Fruit fly (Drosophila melanogaster): Measurements from ENCODE around the gene Ostgamma.
A peak's percentile ranks its signal among the peaks of the same experiment; 100 is the strongest.

Gene Ostgamma

dm6 chr2L:8268679-8269078 is 39.3 kb downstream of the Ostgamma start:
- no peak for TF ChIP-seq CG33017 (tag; optimal IDR thresholded peaks at IDR 0.05)
- TF ChIP-seq pad (GFP tag; optimal IDR thresholded peaks at IDR 0.05): no peak
- no peak for TF ChIP-seq CG1620 (GFP tag; optimal IDR thresholded peaks at IDR 0.05)
- TF ChIP-seq CG7101 (tag; optimal IDR thresholded peaks at IDR 0.05): no peak
- TF ChIP-seq Mnt (GFP tag; optimal IDR thresholded peaks at IDR 0.05): no peak
- no peak for TF ChIP-seq Hr96 (GFP tag; optimal IDR thresholded peaks at IDR 0.05)
- TF ChIP-seq CG12768 (GFP tag; optimal IDR thresholded peaks at IDR 0.05): no peak

- TF ChIP-seq kay (GFP tag; ENCODE audit: borderline replicate concordance) (peak; percentile 36), CG7101 (tag; optimal IDR thresholded peaks at IDR 0.05) (no peak)
These were observed 41.1 kb downstream of the Ostgamma start for dm6 chr2L:8266670-8267435.

- TF ChIP-seq Clk (GFP tag; optimal IDR thresholded peaks at IDR 0.05) (no peak), Crg-1 (GFP tag; optimal IDR thresholded peaks at IDR 0.05) (no peak), CG14711 (tag; optimal IDR thresholded peaks at IDR 0.05) (no peak), cnc (optimal IDR thresholded peaks at IDR 0.05) (no peak), toe (GFP tag; optimal IDR thresholded peaks at IDR 0.05) (no peak), CG7101 (tag; optimal IDR thresholded peaks at IDR 0.05) (no peak), bab1 (GFP tag; optimal IDR thresholded peaks at IDR 0.05) (no peak), Mnt (GFP tag; optimal IDR thresholded peaks at IDR 0.05) (no peak), Hr96 (GFP tag; optimal IDR thresholded peaks at IDR 0.05) (no peak), CG33017 (tag; optimal IDR thresholded peaks at IDR 0.05) (no peak), CG1620 (GFP tag; optimal IDR thresholded peaks at IDR 0.05) (no peak), CG12768 (GFP tag; optimal IDR thresholded peaks at IDR 0.05) (no peak), CG11617 (GFP tag; optimal IDR thresholded peaks at IDR 0.05) (no peak), pad (GFP tag; optimal IDR thresholded peaks at IDR 0.05) (no peak), CG7045 (GFP tag; optimal IDR thresholded peaks at IDR 0.05) (no peak), tj (GFP tag; optimal IDR thresholded peaks at IDR 0.05) (no peak), cic (GFP tag; optimal IDR thresholded peaks at IDR 0.05) (no peak), CG5204 (GFP tag; optimal IDR thresholded peaks at IDR 0.05) (no peak)
These were observed 41.8 kb downstream of the Ostgamma start for dm6 chr2L:8266145-8266544.

DNA sequence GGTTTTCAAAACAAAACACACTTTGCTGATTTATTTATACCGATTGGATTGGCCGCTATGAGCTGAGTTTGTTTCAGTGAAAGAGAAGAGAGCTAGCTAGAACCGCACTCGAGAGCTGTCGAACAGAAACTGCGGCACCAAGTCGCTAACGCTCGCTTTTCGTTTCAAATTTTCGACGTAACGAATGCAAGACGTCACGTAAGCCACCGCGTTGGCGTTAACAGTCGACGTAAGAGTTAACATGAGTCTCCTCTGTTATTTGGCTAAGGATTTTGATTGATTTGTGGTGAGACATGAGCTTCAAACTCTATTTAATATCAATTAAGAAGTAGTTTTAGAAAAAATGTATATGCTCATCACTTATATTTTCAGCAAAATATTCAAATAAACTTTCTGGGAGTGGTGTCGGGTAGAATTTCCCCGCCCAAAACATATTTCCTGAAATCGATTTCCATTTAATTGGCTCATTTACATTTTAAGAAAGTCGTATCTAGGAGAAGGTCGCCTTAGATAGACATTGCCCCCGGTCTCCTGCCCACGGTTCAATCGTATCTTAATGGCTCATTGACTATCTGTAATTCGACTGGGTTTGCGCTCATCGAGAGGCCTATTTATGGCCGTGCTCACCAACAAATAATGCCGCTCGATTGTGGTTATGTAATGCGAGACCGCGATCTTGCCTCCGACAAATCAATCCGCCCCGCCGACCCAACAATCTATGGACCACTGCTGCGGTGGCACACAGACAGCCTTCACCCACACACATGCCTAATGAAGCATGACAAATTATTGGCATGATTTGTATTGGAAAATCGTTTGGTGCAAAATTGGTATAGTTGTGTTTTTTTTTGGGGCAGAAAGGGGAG is 50.4 kb downstream of the Ostgamma start, which contains the start of gene CG8086:
Gene CG8086, minus strand, starts transcription at position 102 of the 866 bp plus-strand sequence.
- no peak for TF ChIP-seq tj (GFP tag; optimal IDR thresholded peaks at IDR 0.05)
- TF ChIP-seq Mnt (GFP tag; optimal IDR thresholded peaks at IDR 0.05): no peak
- no peak for TF ChIP-seq ovo (GFP tag; optimal IDR thresholded peaks at IDR 0.05)
- no peak for TF ChIP-seq CG14711 (tag; optimal IDR thresholded peaks at IDR 0.05)
- TF ChIP-seq CG11617 (GFP tag; optimal IDR thresholded peaks at IDR 0.05): no peak
- no peak for TF ChIP-seq kay (GFP tag; ENCODE audit: borderline replicate concordance)
- no peak for TF ChIP-seq CG7101 (tag; optimal IDR thresholded peaks at IDR 0.05)
- no peak for TF ChIP-seq Clk (GFP tag; optimal IDR thresholded peaks at IDR 0.05)
- no peak for TF ChIP-seq CG5204 (GFP tag; optimal IDR thresholded peaks at IDR 0.05)
- TF ChIP-seq Hr96 (GFP tag; optimal IDR thresholded peaks at IDR 0.05): no peak
